Fruit fly (Drosophila melanogaster) whole organism, embryonic: ENCODE data around the gene sra.

Experiments
- H15 ChIP-seq: fragments of 200-800 bp; sonication (Bioruptor generic); IDR thresholded peaks from 3 replicates; pipeline ENCODE4 v1.3.6; 2022; ENCODE audit warnings: missing biosample characterization, missing genetic modification characterization
- HLH54F ChIP-seq: fragments of 200-800 bp; sonication (Bioruptor generic); optimal IDR thresholded peaks from 3 replicates; lab custom pipeline; 2016; ENCODE audit warnings: missing biosample characterization, missing genetic modification characterization
- gfzf ChIP-seq: fragments of 200-800 bp; sonication (Bioruptor generic); optimal IDR thresholded peaks from 2 replicates; lab custom pipeline; 2016; ENCODE audit warnings: missing biosample characterization, mild to moderate bottlenecking, missing genetic modification characterization, moderate library complexity

The sra gene

dm6 chr3R:16247027-16247426 lies 60.2 kb downstream of the sra start (continued):
- TF ChIP-seq HLH54F (no peak), H15 (no peak), gfzf (GFP tag; lab: Kevin White, UChicago) (no peak)
